Worm (Caenorhabditis elegans) whole organism, L1 larva: ENCODE data around the gene C14C6.6.

Source experiments
- C04F5.9 ChIP-seq: sonication (generic microtip); optimal IDR thresholded peaks from 2 replicates; lab custom pipeline; 2016; ENCODE audit warnings: missing genetic modification characterization, missing compliant biosample characterization
- C34B4.2 ChIP-seq: sonication (generic microtip); optimal IDR thresholded peaks from 2 replicates; lab custom pipeline; 2017; ENCODE audit warnings: mild to moderate bottlenecking, missing genetic modification characterization, missing compliant biosample characterization
- aha-1 ChIP-seq: fragments of 150-350 bp; optimal IDR thresholded peaks from 2 replicates; lab custom pipeline; 2014; ENCODE audit warnings: missing biosample characterization, missing genetic modification characterization
- ama-1 ChIP-seq: fragments of 150-350 bp; optimal IDR thresholded peaks from 2 replicates; lab custom pipeline; 2014
- blmp-1 ChIP-seq: fragments of 150-350 bp; optimal IDR thresholded peaks from 2 replicates; lab custom pipeline; 2014; ENCODE audit warnings: missing biosample characterization, missing genetic modification characterization
- dsc-1 ChIP-seq: sonication (generic microtip); optimal IDR thresholded peaks from 2 replicates; lab custom pipeline; 2016; ENCODE audit warnings: mild to moderate bottlenecking, missing genetic modification characterization, missing compliant biosample characterization
- efl-1 ChIP-seq, 4 experiments: fragments of 150-350 bp; optimal IDR thresholded peaks in 3 of 4; peaks in 1 of 4; 1 replicate in 1 of 4; 2 replicates in 3 of 4; lab custom pipeline; 2014; ENCODE audit warnings: missing biosample characterization in 2 of 4, missing genetic modification characterization in 2 of 4, missing genetic modification reagents in 2 of 4
- egl-13 ChIP-seq: sonication (generic microtip); optimal IDR thresholded peaks from 2 replicates; lab custom pipeline; 2016; ENCODE audit warnings: missing genotype, missing genetic modification reagents, missing genetic modification characterization, missing compliant biosample characterization
- ets-5 ChIP-seq: fragments of 200-800 bp; sonication (Bioruptor generic); IDR thresholded peaks from 2 replicates; pipeline ENCODE4 v1.3.6; 2022; ENCODE audit warnings: missing genetic modification characterization, missing compliant biosample characterization
- fkh-10 ChIP-seq: sonication (generic microtip); optimal IDR thresholded peaks from 2 replicates; lab custom pipeline; 2017; ENCODE audit warnings: missing biosample characterization, missing genetic modification reagents, missing genetic modification characterization
- fos-1 ChIP-seq: fragments of 150-350 bp; optimal IDR thresholded peaks from 2 replicates; lab custom pipeline; 2014; ENCODE audit warnings: missing biosample characterization, missing genetic modification characterization
- hlh-4 ChIP-seq: sonication (generic microtip); optimal IDR thresholded peaks from 2 replicates; lab custom pipeline; 2016; ENCODE audit warnings: mild to moderate bottlenecking, missing genetic modification characterization, missing compliant biosample characterization
- irx-1 ChIP-seq: sonication (generic microtip); optimal IDR thresholded peaks from 2 replicates; lab custom pipeline; 2016; ENCODE audit warnings: missing genetic modification characterization, missing compliant biosample characterization
- isw-1 ChIP-seq: fragments of 200-800 bp; sonication (Bioruptor generic); IDR thresholded peaks from 2 replicates; pipeline ENCODE4 v1.3.6; 2022; ENCODE audit warnings: missing genetic modification characterization, missing compliant biosample characterization
- lin-14 ChIP-seq: fragments of 200-800 bp; sonication (Bioruptor generic); optimal IDR thresholded peaks from 2 replicates; lab custom pipeline; 2018; ENCODE audit warnings: mild to moderate bottlenecking, missing genetic modification characterization, moderate library complexity, missing compliant biosample characterization
- lin-39 ChIP-seq: fragments of 150-350 bp; optimal IDR thresholded peaks from 2 replicates; lab custom pipeline; 2014; ENCODE audit warnings: missing biosample characterization, missing genetic modification reagents, missing genetic modification characterization
- lir-3 ChIP-seq: sonication (generic microtip); optimal IDR thresholded peaks from 2 replicates; lab custom pipeline; 2016; ENCODE audit warnings: mild to moderate bottlenecking, missing genetic modification characterization, moderate library complexity, missing compliant biosample characterization; ENCODE audit not compliant: poor library complexity
- mab-9 ChIP-seq: fragments of 200-800 bp; sonication (Bioruptor generic); IDR thresholded peaks from 2 replicates; pipeline ENCODE4 v1.3.6; 2022; ENCODE audit warnings: missing genetic modification reagents, missing genetic modification characterization, missing compliant biosample characterization
- mdl-1 ChIP-seq, 2 experiments: fragments of 150-350 bp; optimal IDR thresholded peaks; 2 replicates each; lab custom pipeline; 2014 to 2017; ENCODE audit warnings: missing biosample characterization in 2 of 2, missing genetic modification characterization in 2 of 2, inconsistent platforms in 1 of 2
- mep-1 ChIP-seq: fragments of 150-350 bp; optimal IDR thresholded peaks from 2 replicates; lab custom pipeline; 2014; ENCODE audit warnings: missing biosample characterization, missing genetic modification characterization
- nhr-11 ChIP-seq: fragments of 150-350 bp; optimal IDR thresholded peaks from 2 replicates; lab custom pipeline; 2014; ENCODE audit warnings: missing biosample characterization, missing genetic modification characterization
- nhr-237 ChIP-seq: fragments of 150-350 bp; optimal IDR thresholded peaks from 2 replicates; lab custom pipeline; 2014; ENCODE audit warnings: missing biosample characterization, missing genetic modification characterization
- nhr-71 ChIP-seq: sonication (generic microtip); optimal IDR thresholded peaks from 2 replicates; lab custom pipeline; 2016; ENCODE audit warnings: mild to moderate bottlenecking, missing genetic modification characterization, moderate library complexity, missing compliant biosample characterization
- nhr-77 ChIP-seq: fragments of 150-350 bp; optimal IDR thresholded peaks from 2 replicates; lab custom pipeline; 2014; ENCODE audit warnings: missing biosample characterization, missing genetic modification characterization
- nhr-85 ChIP-seq: sonication (generic microtip); peaks from one replicate; lab custom pipeline; 2016; ENCODE audit warnings: missing genetic modification characterization, inconsistent platforms, missing compliant biosample characterization
- pqm-1 ChIP-seq: sonication (generic microtip); optimal IDR thresholded peaks from 3 replicates; lab custom pipeline; 2017; ENCODE audit warnings: missing biosample characterization, missing genetic modification characterization
- sup-37 ChIP-seq: fragments of 200-800 bp; sonication (Bioruptor generic); optimal IDR thresholded peaks from 2 replicates; lab custom pipeline; 2018; ENCODE audit warnings: mild to moderate bottlenecking, missing genetic modification characterization, missing compliant biosample characterization
- tbx-2 ChIP-seq: sonication (generic microtip); optimal IDR thresholded peaks from 2 replicates; lab custom pipeline; 2016; ENCODE audit warnings: missing genetic modification characterization, missing compliant biosample characterization
- tlp-1 ChIP-seq: fragments of 150-350 bp; optimal IDR thresholded peaks from 2 replicates; lab custom pipeline; 2014; ENCODE audit warnings: missing biosample characterization, missing genetic modification characterization
- unc-130 ChIP-seq: fragments of 150-350 bp; optimal IDR thresholded peaks from 2 replicates; lab custom pipeline; 2017; ENCODE audit warnings: missing biosample characterization, missing genetic modification characterization, inconsistent platforms

The C14C6.6 gene

DNA sequence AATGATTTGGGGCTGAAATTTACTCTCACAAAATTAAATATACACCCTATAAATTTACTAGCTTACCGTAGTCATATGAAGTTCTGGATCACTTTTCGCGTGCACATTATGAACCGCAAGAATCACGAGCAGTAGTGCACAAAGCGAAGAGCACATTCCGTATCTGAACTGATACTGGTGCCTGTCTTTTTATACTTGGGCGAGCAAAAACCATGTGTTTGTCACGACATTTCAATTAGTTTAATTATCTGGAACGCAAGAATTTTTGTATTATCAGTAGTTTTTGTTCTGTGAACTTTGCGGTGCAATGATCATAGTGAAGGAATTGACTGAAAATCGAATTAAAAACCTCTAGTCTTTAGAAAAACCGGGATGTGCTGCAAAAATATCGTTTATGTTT, 23.8 kb downstream of the C14C6.6 start, which contains the start of gene lipl-3:
TSS of gene lipl-3 (minus strand) at position 161 of the 400 bp plus-strand sequence.
- TF ChIP-seq lir-3 (tag; lab: Kevin White, UChicago): no peak

DNA sequence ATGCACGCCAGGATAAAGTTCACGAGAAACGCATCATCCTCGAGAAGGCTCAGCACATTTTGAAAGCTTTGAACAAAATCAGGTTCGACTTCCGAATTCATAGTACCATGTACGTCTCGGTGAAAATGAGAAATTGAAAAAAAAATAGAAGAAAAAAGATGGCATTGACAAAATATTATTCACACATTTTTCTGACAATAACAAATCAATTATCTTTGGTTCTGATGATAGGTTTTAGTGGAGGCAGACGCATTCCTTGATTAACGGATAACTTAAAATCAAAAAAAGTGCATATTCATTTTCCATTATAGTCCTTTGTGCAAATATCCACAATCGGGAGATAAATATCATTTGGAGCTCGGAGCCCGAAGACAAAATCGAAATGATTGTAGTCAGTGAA, 26.4 kb downstream of the C14C6.6 start, which contains the start of gene srw-107:
TSS of gene srw-107 (minus strand) at position 101 of the 400 bp plus-strand sequence.
- TF ChIP-seq ets-5 (no peak), tbx-2 (tag; lab: Kevin White, UChicago) (no peak)

DNA sequence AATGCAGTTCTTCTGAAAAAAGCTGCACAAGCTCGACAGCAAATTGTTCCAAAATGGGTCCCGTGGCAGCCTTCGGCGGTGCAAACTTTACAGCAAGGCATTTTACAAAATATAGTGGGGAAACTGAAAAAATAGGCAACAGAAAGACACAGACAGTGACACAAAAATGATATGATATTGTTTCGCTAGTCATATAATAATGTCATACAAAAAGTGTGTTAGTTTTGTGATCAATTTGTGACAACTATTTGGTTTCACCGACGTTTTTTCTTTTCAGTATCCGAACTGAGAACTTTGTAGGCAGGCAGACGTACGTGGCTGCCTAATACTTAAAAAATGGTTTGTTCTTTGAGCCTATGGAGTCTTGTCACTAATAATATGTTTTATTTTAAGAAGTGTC, 28.4 kb downstream of the C14C6.6 start, which contains the start of gene nhr-210:
TSS of gene nhr-210 (minus strand) at position 101 of the 400 bp plus-strand sequence.
- TF ChIP-seq egl-13 (tag; lab: Kevin White, UChicago): no peak
- TF ChIP-seq efl-1 (optimal IDR thresholded peaks at IDR 0.05; lab: Kevin White, UChicago): no peak
- peak in 1 of 2 experiments; percentile 36 for TF ChIP-seq efl-1 (GFP tag; optimal IDR thresholded peaks at IDR 0.05 in 1 of 2; lab: Kevin White, UChicago)
- TF ChIP-seq nhr-85: peak; percentile 25

DNA sequence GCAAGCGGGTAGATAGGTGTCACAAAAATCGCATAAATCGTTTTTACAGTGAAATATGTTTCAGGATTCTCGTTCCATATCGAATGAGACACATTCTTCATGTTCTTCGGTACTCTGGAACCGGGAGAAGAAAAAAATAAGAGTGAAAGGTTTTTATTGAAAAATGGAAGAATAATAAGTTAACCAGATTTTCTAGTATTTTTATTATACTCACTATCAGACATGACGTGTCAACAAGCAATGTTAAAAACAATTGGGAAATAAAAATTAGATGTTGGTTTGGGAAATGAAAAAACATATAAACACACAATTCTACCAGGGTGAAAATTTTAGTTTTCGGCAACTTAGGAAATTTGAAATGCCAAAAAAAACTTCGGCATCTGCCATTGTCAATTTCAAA, 35.5 kb downstream of the C14C6.6 start, which contains the start of gene srh-37:
TSS of gene srh-37 (minus strand) at position 101 of the 400 bp plus-strand sequence.
- TF ChIP-seq blmp-1 (tag; lab: Kevin White, UChicago) (no peak), C34B4.2 (tag; lab: Kevin White, UChicago) (no peak)
- TF ChIP-seq, all 84 proteins: peak for 0

DNA sequence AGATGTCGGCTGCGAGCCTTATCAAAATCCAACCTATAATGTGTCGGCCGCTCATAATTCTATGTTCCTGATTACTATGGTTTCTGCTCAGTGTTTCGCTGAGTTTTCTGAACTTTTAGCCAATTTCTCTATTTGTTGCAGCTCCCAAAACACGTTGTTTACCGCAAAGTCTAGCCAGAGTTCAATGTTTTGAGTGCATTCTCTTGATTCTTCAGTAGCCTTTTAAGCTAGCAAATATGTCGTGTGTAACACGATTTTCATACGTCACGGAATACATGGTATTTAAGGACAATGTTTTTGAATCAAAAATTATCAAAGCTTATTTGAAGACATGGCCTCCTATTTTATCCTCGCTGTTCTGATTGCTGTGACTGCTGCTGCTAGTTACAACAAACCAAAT, 42.7 kb downstream of the C14C6.6 start, which contains the start of gene srlf-19:
TSS of gene srlf-19 (plus strand) at position 301 of the 400 bp plus-strand sequence.
- no peak for TF ChIP-seq sup-37 (GFP tag; lab: Kevin White, UChicago)
- no peak for TF ChIP-seq mep-1 (tag; lab: Kevin White, UChicago)
- TF ChIP-seq fkh-10: no peak
- TF ChIP-seq lin-14: no peak
- no peak for TF ChIP-seq aha-1 (tag; lab: Kevin White, UChicago)
- TF ChIP-seq mdl-1 (tag; optimal IDR thresholded peaks at IDR 0.05; lab: Kevin White, UChicago): no peak
- no peak for TF ChIP-seq ets-5
- no peak for TF ChIP-seq C04F5.9 (tag; lab: Kevin White, UChicago)
- TF ChIP-seq nhr-11 (tag; lab: Kevin White, UChicago): no peak

DNA sequence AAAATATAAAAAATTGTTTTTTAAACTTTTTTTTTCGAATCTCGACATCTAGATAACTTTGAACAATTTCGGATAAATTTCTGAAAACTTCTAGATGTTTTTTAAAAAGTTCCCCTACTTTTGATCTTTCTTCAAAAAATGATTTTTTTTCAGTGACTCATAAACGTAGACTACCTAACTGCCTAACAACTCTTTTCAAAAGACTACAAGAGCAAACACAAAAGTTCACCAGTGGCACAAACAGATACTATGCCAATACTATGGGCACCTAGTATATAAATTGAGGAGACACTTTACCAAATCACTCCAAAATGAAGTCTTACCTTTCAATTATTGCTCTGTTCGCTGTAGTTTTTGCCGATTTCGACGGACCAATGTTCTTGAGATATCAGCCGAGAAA, 44.2 kb downstream of the C14C6.6 start, which contains the start of gene srlf-35:
TSS of gene srlf-35 (plus strand) at position 301 of the 400 bp plus-strand sequence.
- TF ChIP-seq mab-9 (GFP tag; lab: Robert Waterston, UW): no peak
- TF ChIP-seq, all 84 proteins: peak for 0

DNA sequence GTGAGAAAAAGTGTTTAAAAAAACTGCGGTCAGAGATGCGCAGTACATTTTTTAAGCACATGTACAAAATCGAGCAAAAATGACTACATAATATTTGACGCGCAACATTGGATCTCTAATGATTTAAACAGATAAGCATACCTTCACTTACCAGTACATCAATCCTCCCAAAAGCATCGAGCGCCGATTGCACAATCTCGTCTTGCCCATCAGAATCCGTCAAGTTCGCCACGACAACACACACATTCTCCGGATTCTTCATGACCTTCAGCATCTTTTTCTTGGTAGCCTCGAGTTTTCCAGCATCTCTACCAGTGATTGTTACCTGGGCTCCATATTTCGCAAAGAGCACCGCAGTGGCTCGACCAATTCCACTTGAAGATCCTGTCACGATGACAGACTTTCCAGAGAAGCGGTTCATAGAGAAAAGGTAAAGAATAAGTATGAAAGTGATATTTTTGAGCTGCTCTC, 45.0 kb downstream of the C14C6.6 start, which contains the start of gene T01G6.10:
TSS of gene T01G6.10 (minus strand) at position 421 of the 471 bp plus-strand sequence.
- no peak for TF ChIP-seq irx-1 (tag; lab: Kevin White, UChicago)
- TF ChIP-seq dsc-1 (tag; lab: Kevin White, UChicago): no peak
- no peak for TF ChIP-seq pqm-1 (tag; lab: Kevin White, UChicago)
- no peak for TF ChIP-seq unc-130 (tag; lab: Kevin White, UChicago)
- no peak for TF ChIP-seq mep-1 (tag; lab: Kevin White, UChicago)
- TF ChIP-seq tlp-1 (tag; lab: Kevin White, UChicago): no peak
- TF ChIP-seq ama-1: no peak
- TF ChIP-seq aha-1 (tag; lab: Kevin White, UChicago): no peak
- TF ChIP-seq C04F5.9 (tag; lab: Kevin White, UChicago): no peak
- no peak for TF ChIP-seq lir-3 (tag; lab: Kevin White, UChicago)
- TF ChIP-seq isw-1 (GFP tag; lab: Robert Waterston, UW): no peak
- TF ChIP-seq nhr-71 (tag; lab: Kevin White, UChicago): no peak
- no peak for TF ChIP-seq fos-1 (tag; lab: Kevin White, UChicago)
- no peak for TF ChIP-seq sup-37 (GFP tag; lab: Kevin White, UChicago)
- no peak for TF ChIP-seq nhr-77
- TF ChIP-seq nhr-237 (tag; lab: Kevin White, UChicago): no peak
- no peak for TF ChIP-seq lin-39 (tag; lab: Kevin White, UChicago)
- no peak for TF ChIP-seq hlh-4
